Fruit fly (Drosophila melanogaster): ENCODE results near the gene CG9289.

CG9289 gene

dm6 chr2L:8700870-8701616 is 16.9 kb upstream of the CG9289 start:
- no peak for TF ChIP-seq CG17801 (GFP tag; optimal IDR thresholded peaks at IDR 0.05; ENCODE audit: partially characterized antibody)

dm6 chr2L:8699895-8700314 is 15.7 kb upstream of the CG9289 start:
- TF ChIP-seq CG17801 (GFP tag; optimal IDR thresholded peaks at IDR 0.05; ENCODE audit: partially characterized antibody), result peak; percentile 54

- no peak for TF ChIP-seq CG17801 (GFP tag; optimal IDR thresholded peaks at IDR 0.05; ENCODE audit: partially characterized antibody)
Observed at dm6 chr2L:8697915-8698627, 13.9 kb upstream of the CG9289 start.

dm6 chr2L:8694250-8694704 is 10.1 kb upstream of the CG9289 start:
- peak; percentile 63 for TF ChIP-seq CG17801 (GFP tag; optimal IDR thresholded peaks at IDR 0.05; ENCODE audit: partially characterized antibody)

dm6 chr2L:8692426-8693180 is 8.4 kb upstream of the CG9289 start:
- peak; percentile 15 for TF ChIP-seq CG17801 (GFP tag; optimal IDR thresholded peaks at IDR 0.05; ENCODE audit: partially characterized antibody)

dm6 chr2L:8691292-8691975 is 7.3 kb upstream of the CG9289 start:
- TF ChIP-seq CG17801 (GFP tag; optimal IDR thresholded peaks at IDR 0.05; ENCODE audit: partially characterized antibody), result peak; percentile 87

dm6 chr2L:8690913-8691291 is 6.7 kb upstream of the CG9289 start:
- TF ChIP-seq CG17801 (GFP tag; optimal IDR thresholded peaks at IDR 0.05; ENCODE audit: partially characterized antibody), result no peak

- TF ChIP-seq CG17801 (GFP tag; optimal IDR thresholded peaks at IDR 0.05; ENCODE audit: partially characterized antibody), result no peak
Observed at dm6 chr2L:8690382-8690781, 6.2 kb upstream of the CG9289 start.

dm6 chr2L:8689853-8690252 is 5.7 kb upstream of the CG9289 start:
- no peak for TF ChIP-seq CG17801 (GFP tag; optimal IDR thresholded peaks at IDR 0.05; ENCODE audit: partially characterized antibody)

- TF ChIP-seq CG17801 (GFP tag; optimal IDR thresholded peaks at IDR 0.05; ENCODE audit: partially characterized antibody), result no peak
Observed at dm6 chr2L:8685668-8686306, 1.6 kb upstream of the CG9289 start, which contains the start of the genes PrBP and Trs23. TSS of gene PrBP (minus strand) at chr2L:8685955. TSS of gene Trs23 (plus strand) at chr2L:8686231.

- no peak for TF ChIP-seq CG17801 (GFP tag; optimal IDR thresholded peaks at IDR 0.05; ENCODE audit: partially characterized antibody)
Observed at dm6 chr2L:8683261-8684042, 724 bp downstream of the CG9289 start.

dm6 chr2L:8679712-8680111 is 4.5 kb downstream of the CG9289 start, which contains the start of gene CG9287:
TSS of gene CG9287 (minus strand) at chr2L:8679812.
- TF ChIP-seq CG17801 (GFP tag; optimal IDR thresholded peaks at IDR 0.05; ENCODE audit: partially characterized antibody), result no peak

dm6 chr2L:8678955-8679354 is 5.2 kb downstream of the CG9289 start:
- no peak for TF ChIP-seq CG17801 (GFP tag; optimal IDR thresholded peaks at IDR 0.05; ENCODE audit: partially characterized antibody)
